Fruit fly (Drosophila melanogaster): Measurements from ENCODE around the gene Rpt6.

DNA sequence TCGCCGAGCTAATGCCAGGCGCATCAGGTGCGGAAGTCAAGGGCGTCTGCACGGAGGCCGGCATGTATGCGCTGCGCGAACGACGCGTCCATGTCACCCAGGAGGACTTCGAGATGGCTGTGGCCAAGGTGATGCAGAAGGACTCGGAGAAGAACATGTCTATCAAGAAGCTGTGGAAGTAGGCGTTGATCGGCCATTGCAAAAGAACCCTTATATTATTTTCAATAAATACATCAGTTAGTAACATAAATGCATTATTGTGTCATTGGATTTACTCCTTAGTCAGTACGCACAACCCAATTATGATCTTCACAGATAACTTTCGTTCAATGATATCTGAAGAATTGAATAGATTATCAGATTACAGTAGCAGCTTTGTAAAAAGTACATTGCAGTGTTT is 1.6 kb downstream of the Rpt6 start, which contains the start of gene CG1801:
- TF ChIP-seq tai (GFP tag; optimal IDR thresholded peaks at IDR 0.05): no peak
- no peak for TF ChIP-seq CG32264 (GFP tag; optimal IDR thresholded peaks at IDR 0.05)
- TF ChIP-seq psq (GFP tag; optimal IDR thresholded peaks at IDR 0.05): no peak
- TF ChIP-seq Myc (optimal IDR thresholded peaks at IDR 0.05): no peak
- no peak for TF ChIP-seq CG9705 (GFP tag; optimal IDR thresholded peaks at IDR 0.05)
- TF ChIP-seq jim (GFP tag; optimal IDR thresholded peaks at IDR 0.05): no peak

Measured in whole organism, wandering third instar larva.